Worm (Caenorhabditis elegans) whole organism, midembryonic: ENCODE data around the gene T19D12.10.

Source experiments
- flt-1 ChIP-seq: fragments of 200-800 bp; sonication (Bioruptor generic); IDR thresholded peaks from 2 replicates; pipeline ENCODE4 v1.3.6; 2022; ENCODE audit warnings: missing genetic modification characterization, missing compliant biosample characterization
- ref-1 ChIP-seq: fragments of 200-800 bp; sonication (Bioruptor generic); conservative IDR thresholded peaks from 2 replicates; pipeline ENCODE4 v1.3.6; 2022; ENCODE audit warnings: missing genetic modification reagents, missing genetic modification characterization, missing compliant biosample characterization
- ztf-23 ChIP-seq: fragments of 200-800 bp; sonication (Bioruptor generic); IDR thresholded peaks from 2 replicates; pipeline ENCODE4 v1.3.6; 2022; ENCODE audit warnings: missing genetic modification reagents, missing genetic modification characterization, missing compliant biosample characterization

ce11 chrII:6665908-6666307 is 7.2 kb upstream of the T19D12.10 start:
- TF ChIP-seq ztf-23 (GFP tag; lab: Robert Waterston, UW) (no peak), flt-1 (no peak), ref-1 (GFP tag; lab: Robert Waterston, UW) (no peak)
